Worm (Caenorhabditis elegans): Measurements from ENCODE around the gene osm-12.

DNA sequence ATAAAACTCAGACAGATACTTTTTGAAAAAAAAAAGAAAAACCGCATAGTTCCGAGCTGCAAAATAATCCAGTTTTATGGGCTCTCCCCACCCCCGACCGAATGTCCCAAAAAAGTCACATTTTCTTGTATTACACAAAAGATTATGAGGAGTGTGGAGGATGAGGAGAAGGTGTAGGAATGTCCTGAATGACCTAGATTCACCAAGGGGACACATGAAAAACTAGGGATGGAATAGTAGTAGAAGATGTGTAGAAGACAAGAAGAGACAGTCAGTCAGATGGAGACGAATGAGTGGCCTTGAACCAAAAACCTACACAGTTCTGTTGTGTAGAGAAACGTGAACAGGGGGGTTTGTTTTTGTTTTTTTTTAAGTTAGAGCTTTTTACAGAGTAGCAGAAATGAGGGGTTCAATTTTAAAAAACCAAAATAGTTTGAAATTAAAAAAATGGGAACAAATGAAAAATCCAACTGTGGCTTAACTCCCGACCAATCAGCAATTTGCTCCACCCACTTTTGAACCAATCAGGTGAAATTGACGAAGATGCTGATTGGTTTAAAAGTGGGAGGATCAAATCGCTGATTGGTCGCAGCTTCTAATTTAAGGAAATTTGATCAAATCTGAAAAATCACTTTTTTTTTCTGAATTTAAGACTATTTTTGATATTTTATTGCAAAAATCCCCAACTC lies 59.8 kb downstream of the osm-12 start:
- TF ChIP-seq sup-37 (GFP tag; optimal IDR thresholded peaks at IDR 0.05) (no peak), nhr-84 (tag; optimal IDR thresholded peaks at IDR 0.05) (no peak), ets-5 (GFP tag; IDR thresholded peaks at IDR 0.05) (no peak), nhr-12 (tag; optimal IDR thresholded peaks at IDR 0.05) (no peak), aly-2 (tag; optimal IDR thresholded peaks at IDR 0.05) (no peak), lin-35 (GFP tag; optimal IDR thresholded peaks at IDR 0.05) (no peak), nhr-237 (tag; optimal IDR thresholded peaks at IDR 0.05) (no peak), rnt-1 (tag; optimal IDR thresholded peaks at IDR 0.05) (no peak), snpc-4 (tag; optimal IDR thresholded peaks at IDR 0.05) (no peak)
